Fruit fly (Drosophila melanogaster) whole organism, embryonic: ENCODE data around the gene Gs2.

Source experiments
- Aef1 ChIP-seq: fragments of 200-800 bp; sonication (Bioruptor generic); IDR thresholded peaks from 3 replicates; pipeline ENCODE4 v1.3.6; 2022; ENCODE audit warnings: missing biosample characterization, missing genetic modification characterization
- BEAF-32 ChIP-seq: fragments of 200-800 bp; sonication (Bioruptor generic); optimal IDR thresholded peaks from 3 replicates; lab custom pipeline; 2017; ENCODE audit warnings: missing biosample characterization, missing genetic modification characterization, mild to moderate bottlenecking, moderate library complexity, missing genetic modification reagents
- CG1024 ChIP-seq: fragments of 200-800 bp; sonication (Bioruptor generic); IDR thresholded peaks from 2 replicates; pipeline ENCODE4 v1.3.6; 2022; ENCODE audit warnings: missing biosample characterization, missing genetic modification characterization
- CG11398 ChIP-seq: fragments of 200-800 bp; sonication (Bioruptor generic); optimal IDR thresholded peaks from 2 replicates; lab custom pipeline; 2016; ENCODE audit warnings: missing biosample characterization, missing genetic modification characterization
- CG12236 ChIP-seq: fragments of 200-800 bp; sonication (Bioruptor generic); optimal IDR thresholded peaks from 2 replicates; lab custom pipeline; 2016; ENCODE audit warnings: missing biosample characterization, missing genetic modification characterization
- CG12299 ChIP-seq: fragments of 200-800 bp; sonication (Bioruptor generic); optimal IDR thresholded peaks from 2 replicates; lab custom pipeline; 2018; ENCODE audit warnings: missing biosample characterization, mild to moderate bottlenecking, missing genetic modification characterization
- CG15269 ChIP-seq: fragments of 200-800 bp; sonication (Bioruptor generic); optimal IDR thresholded peaks from 2 replicates; lab custom pipeline; 2018; ENCODE audit warnings: missing biosample characterization, mild to moderate bottlenecking, missing genetic modification characterization, moderate library complexity
- CG15514 ChIP-seq: fragments of 200-800 bp; sonication (Bioruptor generic); optimal IDR thresholded peaks from 3 replicates; lab custom pipeline; 2017; ENCODE audit warnings: missing biosample characterization, missing genetic modification characterization, mild to moderate bottlenecking, moderate library complexity, missing genetic modification reagents
- CG15696 ChIP-seq: fragments of 200-800 bp; sonication (Bioruptor generic); optimal IDR thresholded peaks from 2 replicates; lab custom pipeline; 2019; ENCODE audit warnings: missing biosample characterization, mild to moderate bottlenecking, missing genetic modification characterization, moderate library complexity
- CG1602 ChIP-seq: fragments of 200-800 bp; sonication (Bioruptor generic); optimal IDR thresholded peaks from 3 replicates; lab custom pipeline; 2016; ENCODE audit warnings: missing biosample characterization, missing genetic modification characterization
- CG16779 ChIP-seq: fragments of 200-800 bp; sonication (Bioruptor generic); IDR thresholded peaks from 2 replicates; pipeline ENCODE4 v1.3.6; 2022; ENCODE audit warnings: missing biosample characterization, missing genetic modification characterization
- CG2120 ChIP-seq: fragments of 200-800 bp; sonication (Bioruptor generic); optimal IDR thresholded peaks from 3 replicates; lab custom pipeline; 2016; ENCODE audit warnings: missing biosample characterization, missing genetic modification characterization
- CG30020 ChIP-seq: fragments of 200-800 bp; optimal IDR thresholded peaks from 2 replicates; lab custom pipeline; 2019; ENCODE audit warnings: missing biosample characterization, mild to moderate bottlenecking, missing genetic modification characterization, moderate library complexity
- CG3281 ChIP-seq: fragments of 200-800 bp; sonication (Bioruptor generic); optimal IDR thresholded peaks from 3 replicates; lab custom pipeline; 2017; ENCODE audit warnings: missing biosample characterization, mild to moderate bottlenecking, missing genetic modification characterization
- CG4360 ChIP-seq: fragments of 200-800 bp; sonication (Bioruptor generic); IDR thresholded peaks from 2 replicates; pipeline ENCODE4 v1.3.6; 2022; ENCODE audit warnings: missing biosample characterization, missing genetic modification characterization
- CG4404 ChIP-seq: fragments of 200-800 bp; sonication (Bioruptor generic); IDR thresholded peaks from 2 replicates; pipeline ENCODE4 v1.3.6; 2022; ENCODE audit warnings: missing biosample characterization, missing genetic modification characterization
- CG5245 ChIP-seq: fragments of 200-800 bp; sonication (Bioruptor generic); optimal IDR thresholded peaks from 3 replicates; lab custom pipeline; 2016; ENCODE audit warnings: missing biosample characterization, missing genetic modification characterization
- CG6765 ChIP-seq: fragments of 200-800 bp; sonication (Bioruptor generic); optimal IDR thresholded peaks from 3 replicates; lab custom pipeline; 2017; ENCODE audit warnings: missing biosample characterization, mild to moderate bottlenecking, missing genetic modification characterization
- CG7987 ChIP-seq: fragments of 200-800 bp; sonication (Bioruptor generic); optimal IDR thresholded peaks from 2 replicates; lab custom pipeline; 2018; ENCODE audit warnings: missing biosample characterization, mild to moderate bottlenecking, missing genetic modification characterization, moderate library complexity
- CG8388 ChIP-seq: fragments of 200-800 bp; sonication (Bioruptor generic); optimal IDR thresholded peaks from 2 replicates; lab custom pipeline; 2019; ENCODE audit warnings: missing biosample characterization, mild to moderate bottlenecking, missing genetic modification characterization, moderate library complexity
- CG8924 ChIP-seq: fragments of 200-800 bp; optimal IDR thresholded peaks from 3 replicates; lab custom pipeline; 2019; ENCODE audit warnings: missing biosample characterization, mild to moderate bottlenecking, missing genetic modification characterization, moderate library complexity
- Camta ChIP-seq: fragments of 200-800 bp; sonication (Bioruptor generic); optimal IDR thresholded peaks from 2 replicates; lab custom pipeline; 2016; ENCODE audit warnings: missing biosample characterization, missing genetic modification characterization
- Dip2 ChIP-seq: fragments of 200-800 bp; sonication (Bioruptor generic); IDR thresholded peaks from 2 replicates; pipeline ENCODE4 v1.3.6; 2022; ENCODE audit warnings: missing biosample characterization, missing genetic modification characterization
- Dref ChIP-seq: fragments of 200-800 bp; sonication (Bioruptor generic); IDR thresholded peaks from 2 replicates; pipeline ENCODE4 v1.3.6; 2022; ENCODE audit warnings: missing biosample characterization, missing genetic modification characterization
- E2f1 ChIP-seq: fragments of 200-800 bp; sonication (Bioruptor generic); IDR thresholded peaks from 2 replicates; pipeline ENCODE4 v1.3.6; 2022; ENCODE audit warnings: missing biosample characterization, missing genetic modification characterization
- Elba2 ChIP-seq: fragments of 200-800 bp; sonication (Bioruptor generic); optimal IDR thresholded peaks from 3 replicates; lab custom pipeline; 2016; ENCODE audit warnings: missing biosample characterization, missing genetic modification characterization
- Fer1 ChIP-seq: fragments of 200-800 bp; sonication (Bioruptor generic); optimal IDR thresholded peaks from 2 replicates; lab custom pipeline; 2017; ENCODE audit warnings: missing biosample characterization, mild to moderate bottlenecking, missing genetic modification characterization
- Med ChIP-seq: fragments of 200-800 bp; sonication (Bioruptor generic); peaks from one replicate; lab custom pipeline; 2016; ENCODE audit warnings: missing biosample characterization, missing genetic modification characterization, mild to moderate bottlenecking, inconsistent platforms, moderate library complexity
- NC2β ChIP-seq: fragments of 200-800 bp; sonication (Bioruptor generic); optimal IDR thresholded peaks from 2 replicates; lab custom pipeline; 2016; ENCODE audit warnings: missing biosample characterization, missing genetic modification characterization
- Ravus ChIP-seq: fragments of 200-800 bp; sonication (Bioruptor generic); IDR thresholded peaks from 2 replicates; pipeline ENCODE4 v1.3.6; 2022; ENCODE audit warnings: missing biosample characterization, missing genetic modification characterization
- Rfx ChIP-seq: fragments of 200-800 bp; sonication (Bioruptor generic); IDR thresholded peaks from 2 replicates; pipeline ENCODE4 v1.3.6; 2022; ENCODE audit warnings: missing biosample characterization, missing genetic modification characterization
- Rx ChIP-seq: fragments of 200-800 bp; sonication (Bioruptor generic); IDR thresholded peaks from 2 replicates; pipeline ENCODE4 v1.3.6; 2022; ENCODE audit warnings: missing biosample characterization, missing genetic modification characterization
- Xrp1 ChIP-seq: fragments of 200-800 bp; sonication (Bioruptor generic); IDR thresholded peaks from 2 replicates; pipeline ENCODE4 v1.3.6; 2022; ENCODE audit warnings: missing biosample characterization, missing genetic modification characterization
- ab ChIP-seq: fragments of 200-800 bp; sonication (Bioruptor generic); optimal IDR thresholded peaks from 2 replicates; lab custom pipeline; 2016; ENCODE audit warnings: missing biosample characterization, missing genetic modification characterization
- ash1 ChIP-seq: fragments of 200-800 bp; sonication (Bioruptor generic); optimal IDR thresholded peaks from 2 replicates; lab custom pipeline; 2018; ENCODE audit warnings: missing biosample characterization, mild to moderate bottlenecking, missing genetic modification characterization
- bowl ChIP-seq: fragments of 200-800 bp; sonication (Bioruptor generic); IDR thresholded peaks from 2 replicates; pipeline ENCODE4 v1.3.6; 2022; ENCODE audit warnings: missing biosample characterization, missing genetic modification characterization
- chinmo ChIP-seq: fragments of 200-800 bp; sonication (Bioruptor generic); IDR thresholded peaks from 4 replicates; pipeline ENCODE4 v1.3.6; 2022; ENCODE audit warnings: missing biosample characterization, missing genetic modification characterization; ENCODE audit not compliant: partially characterized antibody
- croc ChIP-seq: fragments of 200-800 bp; sonication (Bioruptor generic); conservative IDR thresholded peaks from 3 replicates; pipeline ENCODE4 v1.3.6; 2022; ENCODE audit warnings: missing biosample characterization, missing genetic modification characterization
- dimm ChIP-seq: fragments of 200-800 bp; sonication (Bioruptor generic); IDR thresholded peaks from 2 replicates; pipeline ENCODE4 v1.3.6; 2022; ENCODE audit warnings: missing biosample characterization, missing genetic modification characterization
- en ChIP-seq: fragments of 200-800 bp; sonication (Bioruptor generic); optimal IDR thresholded peaks from 2 replicates; lab custom pipeline; 2016; ENCODE audit warnings: missing biosample characterization, missing genetic modification characterization
- gsb ChIP-seq: fragments of 200-800 bp; sonication (Bioruptor generic); IDR thresholded peaks from 2 replicates; pipeline ENCODE4 v1.3.6; 2022; ENCODE audit warnings: missing biosample characterization, missing genetic modification characterization
- inv ChIP-seq: fragments of 200-800 bp; sonication (Bioruptor generic); IDR thresholded peaks from 2 replicates; pipeline ENCODE4 v1.3.6; 2022; ENCODE audit warnings: missing biosample characterization, missing genetic modification characterization; ENCODE audit not compliant: partially characterized antibody
- jigr1 ChIP-seq: fragments of 200-800 bp; sonication (Bioruptor generic); IDR thresholded peaks from 3 replicates; pipeline ENCODE4 v1.3.6; 2022; ENCODE audit warnings: missing biosample characterization, missing genetic modification characterization
- jumu ChIP-seq: fragments of 200-800 bp; sonication (Bioruptor generic); optimal IDR thresholded peaks from 3 replicates; lab custom pipeline; 2016; ENCODE audit warnings: missing biosample characterization, missing genetic modification characterization
- mam ChIP-seq: fragments of 200-800 bp; sonication (Bioruptor generic); optimal IDR thresholded peaks from 3 replicates; lab custom pipeline; 2016; ENCODE audit warnings: missing biosample characterization, missing genetic modification characterization
- mirr ChIP-seq: fragments of 200-800 bp; sonication (Bioruptor generic); optimal IDR thresholded peaks from 3 replicates; lab custom pipeline; 2018; ENCODE audit warnings: missing biosample characterization, mild to moderate bottlenecking, missing genetic modification characterization
- phol ChIP-seq: fragments of 200-800 bp; sonication (Bioruptor generic); optimal IDR thresholded peaks from 3 replicates; lab custom pipeline; 2018; ENCODE audit warnings: missing biosample characterization, mild to moderate bottlenecking, missing genetic modification characterization, moderate library complexity
- slbo ChIP-seq: fragments of 200-800 bp; sonication (Bioruptor generic); IDR thresholded peaks from 2 replicates; pipeline ENCODE4 v1.3.6; 2022; ENCODE audit warnings: missing biosample characterization, missing genetic modification characterization
- trem ChIP-seq: fragments of 200-800 bp; optimal IDR thresholded peaks from 3 replicates; lab custom pipeline; 2019; ENCODE audit warnings: missing biosample characterization, mild to moderate bottlenecking, missing genetic modification characterization, moderate library complexity
- trh ChIP-seq: fragments of 200-800 bp; sonication (Bioruptor generic); optimal IDR thresholded peaks from 2 replicates; lab custom pipeline; 2016; ENCODE audit warnings: missing biosample characterization, missing genetic modification characterization
- twi ChIP-seq: fragments of 200-800 bp; optimal IDR thresholded peaks from 2 replicates; lab custom pipeline; 2019; ENCODE audit warnings: missing biosample characterization, mild to moderate bottlenecking, missing genetic modification characterization, moderate library complexity
- vvl ChIP-seq: fragments of 200-800 bp; sonication (Bioruptor generic); IDR thresholded peaks from 2 replicates; pipeline ENCODE4 v1.3.6; 2022; ENCODE audit warnings: missing biosample characterization, missing genetic modification characterization
- z ChIP-seq: fragments of 200-800 bp; sonication (Bioruptor generic); IDR thresholded peaks from 3 replicates; pipeline ENCODE4 v1.3.6; 2022; ENCODE audit warnings: missing biosample characterization, missing genetic modification characterization

Gene Gs2

DNA sequence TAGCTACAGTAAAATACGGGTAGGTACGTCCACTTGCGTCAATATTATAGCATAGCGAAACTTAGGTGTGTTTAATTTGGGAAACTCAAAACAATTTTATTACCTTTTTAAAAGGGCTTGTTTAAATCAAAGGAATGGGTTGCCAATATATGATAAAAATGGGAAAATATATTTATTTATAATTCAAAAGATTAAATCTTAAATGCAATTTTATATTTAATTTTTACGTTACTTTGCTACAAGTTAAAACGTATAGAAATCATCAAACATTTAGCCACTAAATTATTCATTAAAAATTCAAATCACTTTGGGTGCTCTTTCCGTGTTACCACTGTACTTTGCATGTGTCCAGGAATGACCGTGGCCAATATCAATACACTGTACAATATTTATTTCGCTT lies 18.3 kb downstream of the Gs2 start (continued):
- TF ChIP-seq CG3281 (GFP tag; lab: Kevin White, UChicago) (peak; percentile 55), CG11398 (no peak), CG4360 (no peak), jumu (GFP tag; lab: Kevin White, UChicago) (no peak), slbo (peak; percentile 28; the same call in 1 of the 2 replicates), Fer1 (GFP tag; lab: Kevin White, UChicago) (peak; percentile 51), CG1024 (GFP tag; lab: Robert Waterston, UW) (no peak), Med (GFP tag; lab: Kevin White, UChicago) (peak; percentile 65), en (GFP tag; lab: Kevin White, UChicago) (no peak), Rfx (GFP tag; lab: Robert Waterston, UW) (0 out of 2 replicates have a peak, but pooled peaks have one; percentile 21), phol (tag; lab: Kevin White, UChicago) (peak; percentile 32), CG8924 (tag; lab: Kevin White, UChicago) (peak; percentile 47), BEAF-32 (no peak), croc (GFP tag; lab: Robert Waterston, UW) (no peak), NC2β (GFP tag; lab: Kevin White, UChicago) (no peak), CG8388 (GFP tag; lab: Kevin White, UChicago) (peak; percentile 18), E2f1 (GFP tag; lab: Robert Waterston, UW) (no peak), CG1602 (GFP tag; lab: Kevin White, UChicago) (no peak), CG4404 (GFP tag; lab: Robert Waterston, UW) (no peak), Dip2 (GFP tag; lab: Robert Waterston, UW) (no peak), CG6765 (GFP tag; lab: Kevin White, UChicago) (no peak), Xrp1 (no peak), CG12299 (tag; lab: Kevin White, UChicago) (no peak), Elba2 (GFP tag; lab: Kevin White, UChicago) (no peak), ash1 (GFP tag; lab: Kevin White, UChicago) (no peak), CG5245 (GFP tag; lab: Kevin White, UChicago) (no peak), CG7987 (GFP tag; lab: Kevin White, UChicago) (no peak), trh (no peak), CG2120 (GFP tag; lab: Kevin White, UChicago) (no peak), chinmo (GFP tag; lab: Robert Waterston, UW) (no peak), bowl (GFP tag; lab: Robert Waterston, UW) (no peak), mam (no peak), inv (GFP tag; lab: Robert Waterston, UW) (no peak), z (no peak), jigr1 (no peak), CG12236 (GFP tag; lab: Kevin White, UChicago) (no peak), CG30020 (no peak), mirr (GFP tag; lab: Kevin White, UChicago) (no peak), ab (GFP tag; lab: Kevin White, UChicago) (no peak), dimm (no peak), CG16779 (GFP tag; lab: Robert Waterston, UW) (no peak), Dref (GFP tag; lab: Robert Waterston, UW) (no peak), trem (tag; lab: Kevin White, UChicago) (no peak), CG15696 (tag; lab: Kevin White, UChicago) (no peak), vvl (GFP tag; lab: Robert Waterston, UW) (0 out of 2 replicates have a peak, but pooled peaks have one; percentile 6), gsb (GFP tag; lab: Robert Waterston, UW) (no peak), CG15514 (GFP tag; lab: Kevin White, UChicago) (no peak), CG15269 (tag; lab: Kevin White, UChicago) (peak; percentile 65), twi (tag; lab: Kevin White, UChicago) (no peak), Aef1 (GFP tag; lab: Robert Waterston, UW) (no peak), Ravus (GFP tag; lab: Robert Waterston, UW) (no peak), Rx (no peak), Camta (GFP tag; lab: Kevin White, UChicago) (no peak)
